Worm (Caenorhabditis elegans) whole organism, L4 larva: ENCODE results near the gene gcp-2.2.

ENCODE experiments used
- F26F4.8 ChIP-seq: fragments of 200-800 bp; sonication (Bioruptor generic); conservative IDR thresholded peaks from 2 replicates; pipeline ENCODE4 v1.3.6; 2022; ENCODE audit warnings: missing genetic modification characterization, missing compliant biosample characterization
- F44E2.7 ChIP-seq: fragments of 200-800 bp; sonication (Bioruptor generic); IDR thresholded peaks from 2 replicates; pipeline ENCODE4 v2.1.2; 2022; ENCODE audit warnings: missing genetic modification characterization, missing compliant biosample characterization
- F49E8.2 ChIP-seq: sonication (generic microtip); optimal IDR thresholded peaks from 2 replicates; lab custom pipeline; 2016; ENCODE audit warnings: missing compliant biosample characterization, mild to moderate bottlenecking, missing genetic modification characterization, borderline replicate concordance
- T26A8.4 ChIP-seq: fragments of 200-800 bp; sonication (Bioruptor generic); IDR thresholded peaks from 2 replicates; pipeline ENCODE4 v1.3.6; 2022; ENCODE audit warnings: missing genetic modification characterization, missing compliant biosample characterization
- ZK337.2 ChIP-seq: fragments of 200-800 bp; sonication (Bioruptor generic); IDR thresholded peaks from 2 replicates; pipeline ENCODE4 v1.3.6; 2022; ENCODE audit warnings: missing genetic modification reagents, missing genetic modification characterization, missing compliant biosample characterization
- aly-2 ChIP-seq: sonication (generic microtip); optimal IDR thresholded peaks from 2 replicates; lab custom pipeline; 2018; ENCODE audit warnings: missing biosample characterization, missing genetic modification characterization
- ama-1 ChIP-seq: fragments of 150-350 bp; optimal IDR thresholded peaks from 2 replicates; lab custom pipeline; 2014; ENCODE audit warnings: inconsistent platforms, mixed read lengths
- arid-1 ChIP-seq: fragments of 200-800 bp; sonication (Bioruptor generic); conservative IDR thresholded peaks from 2 replicates; pipeline ENCODE4 v1.3.6; 2022; ENCODE audit warnings: missing genetic modification reagents, missing genetic modification characterization, missing compliant biosample characterization
- ceh-28 ChIP-seq: fragments of 150-350 bp; optimal IDR thresholded peaks from 2 replicates; lab custom pipeline; 2014; ENCODE audit warnings: missing biosample characterization, missing genetic modification reagents, missing genetic modification characterization
- ceh-62 ChIP-seq: sonication (generic microtip); optimal IDR thresholded peaks from 2 replicates; lab custom pipeline; 2017; ENCODE audit warnings: missing biosample characterization, missing genetic modification characterization
- daf-16 ChIP-seq, 3 experiments: sonication (generic microtip); optimal IDR thresholded peaks; 2 replicates each; lab custom pipeline; 2016 to 2017; ENCODE audit warnings: missing genetic modification characterization in 3 of 3, missing genetic modification reagents in 3 of 3, mild to moderate bottlenecking in 2 of 3, missing compliant biosample characterization in 2 of 3, missing biosample characterization in 1 of 3, moderate library complexity in 1 of 3
- dmd-6 ChIP-seq: fragments of 200-800 bp; sonication (Bioruptor generic); IDR thresholded peaks from 2 replicates; pipeline ENCODE4 v1.3.6; 2022; ENCODE audit warnings: missing genetic modification reagents, missing genetic modification characterization, missing compliant biosample characterization
- duxl-1 ChIP-seq: sonication (generic microtip); optimal IDR thresholded peaks from 2 replicates; lab custom pipeline; 2016; ENCODE audit warnings: mild to moderate bottlenecking, missing genetic modification characterization, moderate library complexity, missing compliant biosample characterization; ENCODE audit not compliant: poor library complexity
- dve-1 ChIP-seq: sonication (generic microtip); optimal IDR thresholded peaks from 2 replicates; lab custom pipeline; 2017; ENCODE audit warnings: antibody characterized with exemption, mild to moderate bottlenecking, missing genetic modification characterization, missing compliant biosample characterization; ENCODE audit not compliant: insufficient read depth
- egl-43 ChIP-seq: fragments of 200-800 bp; sonication (Bioruptor generic); IDR thresholded peaks from 2 replicates; pipeline ENCODE4 v1.3.6; 2022; ENCODE audit warnings: missing genetic modification reagents, missing genetic modification characterization, missing compliant biosample characterization
- fkh-10 ChIP-seq: fragments of 150-350 bp; optimal IDR thresholded peaks from 2 replicates; lab custom pipeline; 2014; ENCODE audit warnings: missing biosample characterization, missing genetic modification reagents, missing genetic modification characterization
- hlh-11 ChIP-seq: fragments of 200-800 bp; sonication (Bioruptor generic); optimal IDR thresholded peaks from 2 replicates; lab custom pipeline; 2018; ENCODE audit warnings: mild to moderate bottlenecking, missing genetic modification characterization, missing compliant biosample characterization
- lim-7 ChIP-seq: fragments of 200-800 bp; sonication (Bioruptor generic); IDR thresholded peaks from 2 replicates; pipeline ENCODE4 v1.3.6; 2022; ENCODE audit warnings: missing genetic modification characterization, missing compliant biosample characterization
- lin-1 ChIP-seq: fragments of 200-800 bp; sonication (Bioruptor generic); IDR thresholded peaks from 2 replicates; pipeline ENCODE4 v1.3.6; 2022; ENCODE audit warnings: missing genetic modification reagents, missing genetic modification characterization, missing compliant biosample characterization
- lin-13 ChIP-seq: fragments of 150-350 bp; optimal IDR thresholded peaks from 2 replicates; lab custom pipeline; 2014; ENCODE audit warnings: missing biosample characterization, missing genetic modification reagents, missing genetic modification characterization
- lin-38 ChIP-seq: fragments of 200-800 bp; sonication (Bioruptor generic); IDR thresholded peaks from 2 replicates; pipeline ENCODE4 v1.3.6; 2022; ENCODE audit warnings: missing genetic modification reagents, missing genetic modification characterization, missing compliant biosample characterization
- lin-39 ChIP-seq: fragments of 150-350 bp; optimal IDR thresholded peaks from 2 replicates; lab custom pipeline; 2014; ENCODE audit warnings: missing biosample characterization, missing genetic modification reagents, missing genetic modification characterization
- lsy-2 ChIP-seq, 2 experiments: fragments of 150-350 bp in 1 of 2; sonication (generic microtip) in 1 of 2; optimal IDR thresholded peaks; 2 replicates each; lab custom pipeline; 2014 to 2017; ENCODE audit warnings: missing biosample characterization in 2 of 2, missing genetic modification characterization in 2 of 2
- madf-9 ChIP-seq: fragments of 200-800 bp; sonication (Bioruptor generic); conservative IDR thresholded peaks from 2 replicates; pipeline ENCODE4 v1.3.6; 2022; ENCODE audit warnings: missing genetic modification reagents, missing genetic modification characterization, missing compliant biosample characterization
- mep-1 ChIP-seq: fragments of 150-350 bp; sonication (generic microtip); optimal IDR thresholded peaks from 3 replicates; lab custom pipeline; 2014; ENCODE audit warnings: missing biosample characterization, missing genetic modification characterization
- mxl-2 ChIP-seq: fragments of 200-800 bp; sonication (Bioruptor generic); conservative IDR thresholded peaks from 2 replicates; pipeline ENCODE4 v1.3.6; 2022; ENCODE audit warnings: missing genetic modification reagents, missing genetic modification characterization, missing compliant biosample characterization
- nhr-10 ChIP-seq: fragments of 150-350 bp; optimal IDR thresholded peaks from 2 replicates; lab custom pipeline; 2014; ENCODE audit warnings: missing biosample characterization, missing genetic modification characterization
- nhr-11 ChIP-seq: fragments of 150-350 bp; optimal IDR thresholded peaks from 2 replicates; lab custom pipeline; 2014; ENCODE audit warnings: missing biosample characterization, missing genetic modification characterization
- nhr-237 ChIP-seq: sonication (generic microtip); optimal IDR thresholded peaks from 2 replicates; lab custom pipeline; 2017; ENCODE audit warnings: missing biosample characterization, missing genetic modification characterization
- nhr-28 ChIP-seq: fragments of 150-350 bp; optimal IDR thresholded peaks from 2 replicates; lab custom pipeline; 2014; ENCODE audit warnings: missing biosample characterization, missing genetic modification characterization
- nhr-41 ChIP-seq: fragments of 200-800 bp; sonication (Bioruptor generic); IDR thresholded peaks from 2 replicates; pipeline ENCODE4 v1.3.6; 2022; ENCODE audit warnings: missing genetic modification reagents, missing genetic modification characterization, missing compliant biosample characterization
- nhr-6 ChIP-seq: fragments of 150-350 bp; optimal IDR thresholded peaks from 2 replicates; lab custom pipeline; 2014; ENCODE audit warnings: missing biosample characterization, missing genetic modification characterization
- nhr-76 ChIP-seq: fragments of 150-350 bp; optimal IDR thresholded peaks from 2 replicates; lab custom pipeline; 2014; ENCODE audit warnings: missing biosample characterization, missing genetic modification characterization
- nhr-77 ChIP-seq: fragments of 150-350 bp; optimal IDR thresholded peaks from 2 replicates; lab custom pipeline; 2014; ENCODE audit warnings: missing biosample characterization, missing genetic modification characterization
- pqm-1 ChIP-seq: sonication (generic microtip); optimal IDR thresholded peaks from 2 replicates; lab custom pipeline; 2017; ENCODE audit warnings: missing biosample characterization, missing genetic modification characterization
- sdz-12 ChIP-seq: fragments of 200-800 bp; sonication (Bioruptor generic); optimal IDR thresholded peaks from 2 replicates; lab custom pipeline; 2018; ENCODE audit warnings: mild to moderate bottlenecking, missing genetic modification characterization, missing compliant biosample characterization
- snpc-1.2 ChIP-seq: fragments of 200-800 bp; sonication (Bioruptor generic); IDR thresholded peaks from 2 replicates; pipeline ENCODE4 v1.3.6; 2022; ENCODE audit warnings: missing genetic modification reagents, missing genetic modification characterization, missing compliant biosample characterization
- unc-39 ChIP-seq: sonication (generic microtip); optimal IDR thresholded peaks from 2 replicates; lab custom pipeline; 2017; ENCODE audit warnings: missing biosample characterization, missing genetic modification characterization
- unc-62 ChIP-seq, 3 experiments: fragments of 150-350 bp in 1 of 3; sonication (generic microtip); optimal IDR thresholded peaks in 2 of 3; peaks in 1 of 3; 1 replicate in 1 of 3; 2 replicates in 2 of 3; lab custom pipeline; 2014 to 2017; ENCODE audit warnings: missing biosample characterization in 3 of 3, missing genetic modification characterization in 3 of 3, missing genetic modification reagents in 3 of 3, missing genotype in 1 of 3
- vab-7 ChIP-seq: fragments of 200-800 bp; sonication (Bioruptor generic); IDR thresholded peaks from 2 replicates; pipeline ENCODE4 v1.3.6; 2022; ENCODE audit warnings: missing genetic modification reagents, missing genetic modification characterization, missing compliant biosample characterization
- zag-1 ChIP-seq: fragments of 150-350 bp; optimal IDR thresholded peaks from 2 replicates; lab custom pipeline; 2014; ENCODE audit warnings: missing biosample characterization, missing genetic modification characterization
- zip-2 ChIP-seq: fragments of 150-350 bp; optimal IDR thresholded peaks from 2 replicates; lab custom pipeline; 2014; ENCODE audit warnings: missing biosample characterization, missing genetic modification characterization

gcp-2.2 gene

ce11 chrX:11515381-11515780 is 22.1 kb upstream of the gcp-2.2 start (continued):
- TF ChIP-seq zag-1 (tag; lab: Kevin White, UChicago) = no peak
- TF ChIP-seq F44E2.7 (GFP tag; lab: Robert Waterston, UW) = no peak
- TF ChIP-seq egl-43 (GFP tag; lab: Robert Waterston, UW) = no peak
- TF ChIP-seq sdz-12 = no peak
- TF ChIP-seq arid-1 = no peak
- no peak for TF ChIP-seq lin-13 (GFP tag; lab: Kevin White, UChicago)
- TF ChIP-seq lin-39 (tag; lab: Kevin White, UChicago) = no peak
- no peak for TF ChIP-seq lim-7 (GFP tag; lab: Robert Waterston, UW)
- TF ChIP-seq aly-2 (tag; lab: Kevin White, UChicago) = no peak
- TF ChIP-seq snpc-1.2 = no peak
- no peak for TF ChIP-seq nhr-76
- no peak for TF ChIP-seq mxl-2
- TF ChIP-seq ZK337.2 = no peak
- peak; percentile 92 for TF ChIP-seq hlh-11
- peak; percentile 68; the same call in 1 of the 2 replicates for TF ChIP-seq lin-1 (GFP tag; lab: Robert Waterston, UW)
- no peak for TF ChIP-seq F26F4.8 (GFP tag; lab: Robert Waterston, UW)
- peak; percentile 39 for TF ChIP-seq mep-1
- peak; percentile 69 for TF ChIP-seq nhr-10 (tag; lab: Kevin White, UChicago)
- TF ChIP-seq F49E8.2 (tag; lab: Kevin White, UChicago) = no peak
- TF ChIP-seq madf-9 (GFP tag; lab: Robert Waterston, UW) = 0 out of 2 replicates have a peak, but pooled peaks have one; percentile 15
- TF ChIP-seq fkh-10 (GFP tag; lab: Kevin White, UChicago) = no peak
- TF ChIP-seq daf-16 (GFP tag; optimal IDR thresholded peaks at IDR 0.05; lab: Kevin White, UChicago) = no peak
- TF ChIP-seq daf-16 (tag; optimal IDR thresholded peaks at IDR 0.05; lab: Kevin White, UChicago) = peak; percentile 95
- no peak for TF ChIP-seq duxl-1 (tag; lab: Kevin White, UChicago)
- TF ChIP-seq nhr-6 (tag; lab: Kevin White, UChicago) = no peak
- no peak for TF ChIP-seq nhr-41 (GFP tag; lab: Robert Waterston, UW)
- peak; percentile 93 for TF ChIP-seq dmd-6 (GFP tag; lab: Robert Waterston, UW)
- TF ChIP-seq T26A8.4 = no peak
- no peak for TF ChIP-seq vab-7
- no peak for TF ChIP-seq ceh-62 (tag; lab: Kevin White, UChicago)
- no peak for TF ChIP-seq unc-39 (tag; lab: Kevin White, UChicago)
- TF ChIP-seq zip-2 = no peak
- no peak for TF ChIP-seq ama-1 (lab: Kevin White, UChicago)
- TF ChIP-seq nhr-77 (tag; lab: Kevin White, UChicago) = peak; percentile 78
- no peak for TF ChIP-seq ceh-28 (tag; lab: Kevin White, UChicago)
- TF ChIP-seq lin-38 = 0 out of 2 replicates have a peak, but pooled peaks have one; percentile 22
- TF ChIP-seq nhr-11 (tag; lab: Kevin White, UChicago) = no peak

ce11 chrX:11517433-11517832 is 20.1 kb upstream of the gcp-2.2 start:
- TF ChIP-seq snpc-1.2 (no peak), madf-9 (GFP tag; lab: Robert Waterston, UW) (no peak), unc-62 (GFP tag; optimal IDR thresholded peaks at IDR 0.05 in 1 of 2; lab: Kevin White, UChicago) (peak in 1 of 2 experiments; percentile 90), unc-62 (tag; optimal IDR thresholded peaks at IDR 0.05; lab: Kevin White, UChicago) (no peak)

ce11 chrX:11518415-11518814 is 19.1 kb upstream of the gcp-2.2 start:
- TF ChIP-seq hlh-11 = peak; percentile 21
- TF ChIP-seq daf-16 (GFP tag; optimal IDR thresholded peaks at IDR 0.05; lab: Kevin White, UChicago) = no peak
- TF ChIP-seq daf-16 (tag; optimal IDR thresholded peaks at IDR 0.05; lab: Kevin White, UChicago) = peak; percentile 40
- peak; percentile 62 for TF ChIP-seq nhr-28
- TF ChIP-seq pqm-1 (tag; lab: Kevin White, UChicago) = peak; percentile 42
- no peak for TF ChIP-seq vab-7
- TF ChIP-seq lsy-2 (tag; optimal IDR thresholded peaks at IDR 0.05; lab: Kevin White, UChicago) = no peak
- no peak for TF ChIP-seq madf-9 (GFP tag; lab: Robert Waterston, UW)
- TF ChIP-seq dve-1 (tag; lab: Kevin White, UChicago) = peak; percentile 15
- TF ChIP-seq nhr-237 (tag; lab: Kevin White, UChicago) = no peak
- peak; percentile 45 for TF ChIP-seq nhr-77 (tag; lab: Kevin White, UChicago)
